Fruit fly (Drosophila melanogaster) whole organism, wandering third instar larva: ENCODE results near the gene Hr4.
A peak's percentile ranks its signal among the peaks of the same experiment; 100 is the strongest.

ENCODE experiments used
- Abd-B ChIP-seq: fragments of >200 bp; optimal IDR thresholded peaks from 2 replicates; lab custom pipeline; 2017; ENCODE audit warnings: missing biosample characterization, missing genetic modification characterization
- CG32264 ChIP-seq: fragments of 200-800 bp; sonication (Bioruptor generic); optimal IDR thresholded peaks from 2 replicates; lab custom pipeline; 2016; ENCODE audit warnings: missing biosample characterization, missing genetic modification characterization
- CG9705 ChIP-seq: fragments of 200-800 bp; sonication (Bioruptor generic); optimal IDR thresholded peaks from 2 replicates; lab custom pipeline; 2018; ENCODE audit warnings: missing biosample characterization, mild to moderate bottlenecking, missing genetic modification characterization
- Dfd ChIP-seq: fragments of >200 bp; optimal IDR thresholded peaks from 2 replicates; lab custom pipeline; 2017; ENCODE audit warnings: missing biosample characterization, missing genetic modification characterization
- HLH106 ChIP-seq: fragments of 200-800 bp; optimal IDR thresholded peaks from 3 replicates; lab custom pipeline; 2019; ENCODE audit warnings: missing biosample characterization, mild to moderate bottlenecking, missing genetic modification characterization, moderate library complexity
- Hnf4 ChIP-seq: fragments of 200-800 bp; sonication (Bioruptor generic); optimal IDR thresholded peaks from 2 replicates; lab custom pipeline; 2016; ENCODE audit warnings: missing biosample characterization, mild to moderate bottlenecking, missing genetic modification characterization
- Hr83 ChIP-seq: fragments of 200-300 bp; sonication (Bioruptor generic); optimal IDR thresholded peaks from 2 replicates; lab custom pipeline; 2016; ENCODE audit warnings: missing biosample characterization, mild to moderate bottlenecking, missing genetic modification characterization, moderate library complexity; ENCODE audit not compliant: poor library complexity, severe bottlenecking
- Jra ChIP-seq: sonication (Bioruptor generic); optimal IDR thresholded peaks from 2 replicates; lab custom pipeline; 2016; ENCODE audit warnings: missing biosample characterization, missing genetic modification characterization
- Mio ChIP-seq: sonication (Bioruptor generic); optimal IDR thresholded peaks from 2 replicates; lab custom pipeline; 2016; ENCODE audit warnings: missing biosample characterization, missing genetic modification characterization
- Myc ChIP-seq: fragments of >200 bp; optimal IDR thresholded peaks from 2 replicates; lab custom pipeline; 2017
- N ChIP-seq: fragments of >200 bp; optimal IDR thresholded peaks from 2 replicates; lab custom pipeline; 2018; ENCODE audit warnings: missing biosample characterization, missing external identifiers, missing genetic modification characterization
- OdsH ChIP-seq: fragments of 200-800 bp; sonication (Bioruptor generic); optimal IDR thresholded peaks from 2 replicates; lab custom pipeline; 2016; ENCODE audit warnings: missing biosample characterization, mild to moderate bottlenecking, missing genetic modification characterization
- Sp1 ChIP-seq: fragments of 200-800 bp; sonication (Bioruptor generic); optimal IDR thresholded peaks from 3 replicates; lab custom pipeline; 2019; ENCODE audit warnings: missing biosample characterization, mild to moderate bottlenecking, missing genetic modification characterization, moderate library complexity
- Vsx2 ChIP-seq: fragments of 200-300, 225-300 bp; sonication (Bioruptor generic); optimal IDR thresholded peaks from 2 replicates; lab custom pipeline; 2018; ENCODE audit warnings: missing biosample characterization, missing genetic modification characterization; ENCODE audit not compliant: partially characterized antibody
- br ChIP-seq: fragments of 200-800 bp; sonication (Bioruptor generic); optimal IDR thresholded peaks from 2 replicates; lab custom pipeline; 2016; ENCODE audit warnings: missing biosample characterization, missing genetic modification characterization
- brk ChIP-seq: fragments of 200-800 bp; sonication (Bioruptor generic); optimal IDR thresholded peaks from 2 replicates; lab custom pipeline; 2016; ENCODE audit warnings: missing biosample characterization, mild to moderate bottlenecking, missing genetic modification characterization
- dmrt93B ChIP-seq: fragments of 200-800 bp; sonication (Bioruptor generic); optimal IDR thresholded peaks from 2 replicates; lab custom pipeline; 2018; ENCODE audit warnings: missing biosample characterization, mild to moderate bottlenecking, missing genetic modification characterization
- dsf ChIP-seq: sonication (Bioruptor generic); optimal IDR thresholded peaks from 2 replicates; lab custom pipeline; 2016; ENCODE audit warnings: missing biosample characterization, missing genetic modification characterization, borderline replicate concordance
- ey ChIP-seq: fragments of 200-800 bp; sonication (Bioruptor generic); optimal IDR thresholded peaks from 2 replicates; lab custom pipeline; 2016; ENCODE audit warnings: missing biosample characterization, missing genetic modification characterization
- foxo ChIP-seq, 2 experiments: fragments of 200-800 bp; sonication (Bioruptor generic); optimal IDR thresholded peaks; 2 replicates in 1 of 2; 3 replicates in 1 of 2; lab custom pipeline; 2016 to 2017; ENCODE audit warnings: missing biosample characterization in 2 of 2, missing genetic modification characterization in 2 of 2
- fru ChIP-seq: fragments of 200-800 bp; sonication (Bioruptor generic); optimal IDR thresholded peaks from 3 replicates; lab custom pipeline; 2016; ENCODE audit warnings: missing biosample characterization, mild to moderate bottlenecking, missing genetic modification characterization
- h ChIP-seq: fragments of 200-800 bp; sonication (Bioruptor generic); optimal IDR thresholded peaks from 3 replicates; lab custom pipeline; 2016; ENCODE audit warnings: missing biosample characterization, mild to moderate bottlenecking, missing genetic modification characterization
- jim ChIP-seq: fragments of 175-275, 200-325 bp; sonication (Bioruptor generic); optimal IDR thresholded peaks from 2 replicates; lab custom pipeline; 2016; ENCODE audit warnings: missing biosample characterization, mild to moderate bottlenecking, missing genetic modification characterization
- pan ChIP-seq: fragments of >200 bp; optimal IDR thresholded peaks from 2 replicates; lab custom pipeline; 2017
- psq ChIP-seq: fragments of 200-800 bp; sonication (Bioruptor generic); optimal IDR thresholded peaks from 3 replicates; lab custom pipeline; 2017; ENCODE audit warnings: missing biosample characterization, mild to moderate bottlenecking, missing genetic modification characterization, moderate library complexity
- rgr ChIP-seq: fragments of 200-800 bp; sonication (Bioruptor generic); optimal IDR thresholded peaks from 3 replicates; lab custom pipeline; 2016; ENCODE audit warnings: missing biosample characterization, mild to moderate bottlenecking, missing genetic modification characterization
- sage ChIP-seq: fragments of 200-800 bp; sonication (Bioruptor generic); optimal IDR thresholded peaks from 2 replicates; lab custom pipeline; 2016; ENCODE audit warnings: missing biosample characterization, mild to moderate bottlenecking, missing genetic modification characterization
- sv ChIP-seq: fragments of 200-800 bp; sonication (Bioruptor generic); optimal IDR thresholded peaks from 3 replicates; lab custom pipeline; 2016; ENCODE audit warnings: missing biosample characterization, missing genetic modification characterization
- tai ChIP-seq: sonication (Bioruptor generic); optimal IDR thresholded peaks from 2 replicates; lab custom pipeline; 2016; ENCODE audit warnings: missing biosample characterization, missing genetic modification characterization
- usp ChIP-seq: fragments of >200 bp; optimal IDR thresholded peaks from 2 replicates; lab custom pipeline; 2017; ENCODE audit warnings: missing biosample characterization, missing genetic modification characterization
- woc ChIP-seq: sonication (Bioruptor generic); optimal IDR thresholded peaks from 2 replicates; lab custom pipeline; 2016; ENCODE audit warnings: missing biosample characterization, mild to moderate bottlenecking, missing genetic modification characterization

Hr4 gene

dm6 chrX:1979031-1979430 lies 37.3 kb downstream of the Hr4 start:
- TF ChIP-seq pan (lab: Kevin White, UChicago): no peak
- no peak for TF ChIP-seq sage (GFP tag; lab: Kevin White, UChicago)
- no peak for TF ChIP-seq Myc
- TF ChIP-seq psq (GFP tag; lab: Kevin White, UChicago): no peak
- no peak for TF ChIP-seq Mio (GFP tag; lab: Kevin White, UChicago)
- TF ChIP-seq tai (GFP tag; lab: Kevin White, UChicago): no peak
- no peak for TF ChIP-seq OdsH (GFP tag; lab: Kevin White, UChicago)
- TF ChIP-seq jim (GFP tag; lab: Kevin White, UChicago): no peak
- no peak for TF ChIP-seq Dfd (GFP tag; lab: Kevin White, UChicago)
- TF ChIP-seq usp: no peak
- no peak for TF ChIP-seq brk (GFP tag; lab: Kevin White, UChicago)
- TF ChIP-seq Hr83 (GFP tag; lab: Kevin White, UChicago): no peak
- no peak for TF ChIP-seq ey
- no peak for TF ChIP-seq Sp1 (GFP tag; lab: Kevin White, UChicago)
- TF ChIP-seq sv: no peak
- no peak for TF ChIP-seq dmrt93B (GFP tag; lab: Kevin White, UChicago)
- no peak for TF ChIP-seq h
- TF ChIP-seq fru (GFP tag; lab: Kevin White, UChicago): no peak
- no peak for TF ChIP-seq foxo (GFP tag; optimal IDR thresholded peaks at IDR 0.05; lab: Kevin White, UChicago)
- no peak for TF ChIP-seq rgr (GFP tag; lab: Kevin White, UChicago)
- TF ChIP-seq, all 38 proteins: peak for 0

- no peak for TF ChIP-seq N (GFP tag; lab: Kevin White, UChicago)
- TF ChIP-seq dsf: no peak
- no peak for TF ChIP-seq Vsx2 (GFP tag; lab: Kevin White, UChicago)
- no peak for TF ChIP-seq HLH106 (tag; lab: Kevin White, UChicago)
- TF ChIP-seq br (GFP tag; lab: Kevin White, UChicago): no peak
- TF ChIP-seq Jra (GFP tag; lab: Kevin White, UChicago): no peak
- no peak for TF ChIP-seq sv
- TF ChIP-seq pan (lab: Kevin White, UChicago): no peak
Observed at dm6 chrX:1979673-1980072, 37.9 kb downstream of the Hr4 start.

dm6 chrX:1981723-1982122 lies 40.0 kb downstream of the Hr4 start:
- TF ChIP-seq h: no peak
- TF ChIP-seq, all 38 proteins: peak for 0

- TF ChIP-seq Mio (GFP tag; lab: Kevin White, UChicago): no peak
- TF ChIP-seq fru (GFP tag; lab: Kevin White, UChicago): peak; percentile 11
- TF ChIP-seq h: no peak
Observed at dm6 chrX:1984175-1984973, 42.6 kb downstream of the Hr4 start.

- TF ChIP-seq usp (no peak), Jra (GFP tag; lab: Kevin White, UChicago) (no peak), Hnf4 (no peak), brk (GFP tag; lab: Kevin White, UChicago) (no peak), jim (GFP tag; lab: Kevin White, UChicago) (no peak), Abd-B (GFP tag; lab: Kevin White, UChicago) (no peak), N (GFP tag; lab: Kevin White, UChicago) (no peak), Myc (no peak)
Observed at dm6 chrX:1985516-1985915, 43.8 kb downstream of the Hr4 start.

- TF ChIP-seq OdsH (GFP tag; lab: Kevin White, UChicago) (no peak), woc (GFP tag; lab: Kevin White, UChicago) (no peak), sv (no peak), jim (GFP tag; lab: Kevin White, UChicago) (no peak), CG32264 (GFP tag; lab: Kevin White, UChicago) (no peak), fru (GFP tag; lab: Kevin White, UChicago) (no peak), Jra (GFP tag; lab: Kevin White, UChicago) (no peak), Abd-B (GFP tag; lab: Kevin White, UChicago) (no peak), Dfd (GFP tag; lab: Kevin White, UChicago) (no peak), CG9705 (GFP tag; lab: Kevin White, UChicago) (no peak), pan (lab: Kevin White, UChicago) (no peak), Vsx2 (GFP tag; lab: Kevin White, UChicago) (no peak), psq (GFP tag; lab: Kevin White, UChicago) (no peak)
Observed at dm6 chrX:1988673-1989072, 46.9 kb downstream of the Hr4 start.
